Worm (Caenorhabditis elegans) whole organism, L3 larva: ENCODE results near the gene msrp-7.

ENCODE experiments used
- R02D3.7 ChIP-seq: fragments of 150-350 bp; optimal IDR thresholded peaks from 2 replicates; lab custom pipeline; 2014; ENCODE audit warnings: missing biosample characterization, missing genetic modification characterization
- ZK546.5 ChIP-seq: sonication (generic microtip); optimal IDR thresholded peaks from 2 replicates; lab custom pipeline; 2017; ENCODE audit warnings: missing biosample characterization, missing genetic modification characterization
- aly-2 ChIP-seq: fragments of 150-350 bp; optimal IDR thresholded peaks from 2 replicates; lab custom pipeline; 2014; ENCODE audit warnings: missing biosample characterization, missing genetic modification characterization
- ceh-16 ChIP-seq: sonication (generic microtip); optimal IDR thresholded peaks from 2 replicates; lab custom pipeline; 2017; ENCODE audit warnings: missing biosample characterization, missing genetic modification characterization
- ceh-28 ChIP-seq: fragments of 150-350 bp; optimal IDR thresholded peaks from 2 replicates; lab custom pipeline; 2014; ENCODE audit warnings: missing biosample characterization, missing genetic modification reagents, missing genetic modification characterization
- ceh-82 ChIP-seq: fragments of 150-350 bp; optimal IDR thresholded peaks from 2 replicates; lab custom pipeline; 2014; ENCODE audit warnings: missing biosample characterization, missing genetic modification characterization
- ceh-9 ChIP-seq: sonication (generic microtip); optimal IDR thresholded peaks from 2 replicates; lab custom pipeline; 2018; ENCODE audit warnings: missing biosample characterization, missing genetic modification characterization
- egl-27 ChIP-seq: sonication (generic microtip); optimal IDR thresholded peaks from 4 replicates; lab custom pipeline; 2017; ENCODE audit warnings: missing biosample characterization, missing genetic modification reagents, missing genetic modification characterization
- egl-5 ChIP-seq: fragments of 150-350 bp; optimal IDR thresholded peaks from 2 replicates; lab custom pipeline; 2017; ENCODE audit warnings: missing biosample characterization, missing genetic modification reagents, missing genetic modification characterization, inconsistent platforms
- elt-1 ChIP-seq: fragments of 150-350 bp; optimal IDR thresholded peaks from 2 replicates; lab custom pipeline; 2014; ENCODE audit warnings: missing biosample characterization, missing genetic modification characterization
- elt-2 ChIP-seq: sonication (generic microtip); optimal IDR thresholded peaks from 2 replicates; lab custom pipeline; 2016; ENCODE audit warnings: missing genetic modification reagents, mild to moderate bottlenecking, missing genetic modification characterization, missing compliant biosample characterization
- eor-1 ChIP-seq, 2 experiments: fragments of 150-350 bp; optimal IDR thresholded peaks; 2 replicates each; lab custom pipeline; 2014 to 2018; ENCODE audit warnings: missing biosample characterization in 2 of 2, missing genetic modification characterization in 2 of 2
- fkh-10 ChIP-seq: sonication (generic microtip); optimal IDR thresholded peaks from 2 replicates; lab custom pipeline; 2017; ENCODE audit warnings: missing biosample characterization, missing genetic modification reagents, missing genetic modification characterization
- fkh-2 ChIP-seq: fragments of 150-350 bp; optimal IDR thresholded peaks from 2 replicates; lab custom pipeline; 2014; ENCODE audit warnings: missing biosample characterization, missing genetic modification reagents, missing genetic modification characterization
- fos-1 ChIP-seq: fragments of 150-350 bp; optimal IDR thresholded peaks from 2 replicates; lab custom pipeline; 2014; ENCODE audit warnings: missing biosample characterization, missing genetic modification characterization
- hmg-11 ChIP-seq: sonication (generic microtip); optimal IDR thresholded peaks from 2 replicates; lab custom pipeline; 2016; ENCODE audit warnings: missing genetic modification characterization, missing compliant biosample characterization
- jun-1 ChIP-seq: fragments of 150-350 bp; optimal IDR thresholded peaks from 2 replicates; lab custom pipeline; 2014; ENCODE audit warnings: missing biosample characterization, missing genetic modification reagents, missing genetic modification characterization
- lin-15B ChIP-seq: fragments of 150-350 bp; optimal IDR thresholded peaks from 2 replicates; lab custom pipeline; 2014; ENCODE audit warnings: missing biosample characterization, missing genetic modification characterization
- lin-39 ChIP-seq: fragments of 150-350 bp; optimal IDR thresholded peaks from 2 replicates; lab custom pipeline; 2018; ENCODE audit warnings: missing biosample characterization, missing genetic modification reagents, missing genetic modification characterization
- lsy-12 ChIP-seq: sonication (generic microtip); optimal IDR thresholded peaks from 2 replicates; lab custom pipeline; 2016; ENCODE audit warnings: mild to moderate bottlenecking, missing genetic modification characterization, missing compliant biosample characterization
- mdl-1 ChIP-seq: fragments of 150-350 bp; optimal IDR thresholded peaks from 2 replicates; lab custom pipeline; 2014; ENCODE audit warnings: missing biosample characterization, missing genetic modification characterization
- mml-1 ChIP-seq: fragments of 150-350 bp; sonication (generic microtip); optimal IDR thresholded peaks from 3 replicates; lab custom pipeline; 2014; ENCODE audit warnings: missing biosample characterization, missing genetic modification characterization
- nfya-1 ChIP-seq: sonication (generic microtip); optimal IDR thresholded peaks from 2 replicates; lab custom pipeline; 2017; ENCODE audit warnings: missing genetic modification characterization, mild to moderate bottlenecking, missing compliant biosample characterization, antibody characterized with exemption, moderate library complexity; ENCODE audit not compliant: insufficient read depth
- nhr-11 ChIP-seq: fragments of 150-350 bp; optimal IDR thresholded peaks from 2 replicates; lab custom pipeline; 2014; ENCODE audit warnings: missing biosample characterization, missing genetic modification characterization
- nhr-23 ChIP-seq: fragments of 150-350 bp; optimal IDR thresholded peaks from 2 replicates; lab custom pipeline; 2014; ENCODE audit warnings: missing biosample characterization, missing genetic modification reagents, missing genetic modification characterization
- nhr-237 ChIP-seq: fragments of 150-350 bp; optimal IDR thresholded peaks from 2 replicates; lab custom pipeline; 2014; ENCODE audit warnings: missing biosample characterization, missing genetic modification characterization
- nhr-25 ChIP-seq: sonication (generic microtip); optimal IDR thresholded peaks from 2 replicates; lab custom pipeline; 2017; ENCODE audit warnings: missing biosample characterization, missing genetic modification characterization
- nhr-28 ChIP-seq: fragments of 150-350 bp; optimal IDR thresholded peaks from 2 replicates; lab custom pipeline; 2014; ENCODE audit warnings: missing biosample characterization, missing genetic modification characterization
- nhr-43 ChIP-seq: sonication (generic microtip); optimal IDR thresholded peaks from 2 replicates; lab custom pipeline; 2016; ENCODE audit warnings: mild to moderate bottlenecking, missing genetic modification characterization, missing compliant biosample characterization; ENCODE audit not compliant: poor library complexity, severe bottlenecking
- nhr-67 ChIP-seq: fragments of 150-350 bp; optimal IDR thresholded peaks from 2 replicates; lab custom pipeline; 2014; ENCODE audit warnings: missing biosample characterization, missing genetic modification characterization
- nhr-77 ChIP-seq: fragments of 150-350 bp; optimal IDR thresholded peaks from 2 replicates; lab custom pipeline; 2014; ENCODE audit warnings: missing biosample characterization, missing genetic modification characterization
- pha-4 ChIP-seq: fragments of 150-350 bp; optimal IDR thresholded peaks from 2 replicates; lab custom pipeline; 2014; ENCODE audit warnings: missing biosample characterization, missing genetic modification reagents, missing genetic modification characterization
- pqm-1 ChIP-seq: fragments of 150-350 bp; optimal IDR thresholded peaks from 2 replicates; lab custom pipeline; 2017; ENCODE audit warnings: missing biosample characterization, missing genetic modification characterization, inconsistent platforms
- sea-2 ChIP-seq: fragments of 150-350 bp; sonication (generic microtip); optimal IDR thresholded peaks from 4 replicates; lab custom pipeline; 2014; ENCODE audit warnings: missing biosample characterization, missing genetic modification reagents, missing genetic modification characterization
- skn-1 ChIP-seq: fragments of 150-350 bp; optimal IDR thresholded peaks from 2 replicates; lab custom pipeline; 2014; ENCODE audit warnings: missing biosample characterization, missing genetic modification characterization
- snpc-4 ChIP-seq: fragments of 150-350 bp; optimal IDR thresholded peaks from 2 replicates; lab custom pipeline; 2014; ENCODE audit warnings: missing biosample characterization, missing genetic modification characterization
- tbx-2 ChIP-seq: sonication (generic microtip); optimal IDR thresholded peaks from 2 replicates; lab custom pipeline; 2016; ENCODE audit warnings: mild to moderate bottlenecking, missing genetic modification characterization, missing compliant biosample characterization
- unc-62 ChIP-seq: fragments of 150-350 bp; sonication (generic microtip); optimal IDR thresholded peaks from 4 replicates; lab custom pipeline; 2014; ENCODE audit warnings: missing biosample characterization, missing genetic modification reagents, missing genetic modification characterization
- ztf-11 ChIP-seq: fragments of 150-350 bp; optimal IDR thresholded peaks from 2 replicates; lab custom pipeline; 2014; ENCODE audit warnings: missing biosample characterization, missing genetic modification characterization
- ztf-4 ChIP-seq: fragments of 150-350 bp; optimal IDR thresholded peaks from 2 replicates; lab custom pipeline; 2014; ENCODE audit warnings: missing biosample characterization, missing genetic modification characterization

The msrp-7 gene

ce11 chrII:10843527-10843926, 32.7 kb downstream of the msrp-7 start, which contains the start of gene M106.8:
Gene M106.8 (minus strand): TSS chrII:10843627.
- TF ChIP-seq nhr-43 (tag; lab: Kevin White, UChicago), result no peak
- no peak for TF ChIP-seq ZK546.5 (tag; lab: Kevin White, UChicago)
- TF ChIP-seq ceh-9 (tag; lab: Kevin White, UChicago), result no peak
- no peak for TF ChIP-seq pqm-1 (tag; lab: Kevin White, UChicago)
- TF ChIP-seq sea-2, result no peak
- no peak for TF ChIP-seq fos-1 (tag; lab: Kevin White, UChicago)
- no peak for TF ChIP-seq ztf-11 (tag; lab: Kevin White, UChicago)
- TF ChIP-seq nhr-67, result no peak
- TF ChIP-seq elt-1 (tag; lab: Kevin White, UChicago), result no peak
- TF ChIP-seq ceh-82, result no peak
- no peak for TF ChIP-seq ztf-4
- no peak for TF ChIP-seq eor-1 (tag; optimal IDR thresholded peaks at IDR 0.05; lab: Kevin White, UChicago)
- TF ChIP-seq jun-1 (tag; lab: Kevin White, UChicago), result no peak
- TF ChIP-seq nhr-23 (tag; lab: Kevin White, UChicago), result no peak
- no peak for TF ChIP-seq nhr-237

- TF ChIP-seq ceh-16, result no peak
- TF ChIP-seq elt-1 (tag; lab: Kevin White, UChicago), result no peak
- no peak for TF ChIP-seq nhr-28 (tag; lab: Kevin White, UChicago)
- TF ChIP-seq nhr-11 (tag; lab: Kevin White, UChicago), result no peak
- no peak for TF ChIP-seq R02D3.7
- no peak for TF ChIP-seq egl-5 (tag; lab: Kevin White, UChicago)
- no peak for TF ChIP-seq fkh-10
- TF ChIP-seq nhr-77 (tag; lab: Kevin White, UChicago), result no peak
- TF ChIP-seq eor-1 (tag; optimal IDR thresholded peaks at IDR 0.05; lab: Kevin White, UChicago), result no peak
- no peak for TF ChIP-seq nfya-1 (tag; lab: Kevin White, UChicago)
Measured at ce11 chrII:10847057-10847456, 36.3 kb downstream of the msrp-7 start.

- TF ChIP-seq lsy-12 (tag; lab: Kevin White, UChicago) (no peak), pqm-1 (tag; lab: Kevin White, UChicago) (no peak), elt-1 (tag; lab: Kevin White, UChicago) (no peak), jun-1 (tag; lab: Kevin White, UChicago) (no peak), mml-1 (tag; lab: Kevin White, UChicago) (no peak), hmg-11 (tag; lab: Kevin White, UChicago) (no peak), tbx-2 (tag; lab: Kevin White, UChicago) (no peak), nhr-25 (tag; lab: Kevin White, UChicago) (no peak), ceh-16 (no peak), nhr-11 (tag; lab: Kevin White, UChicago) (no peak), aly-2 (no peak), nhr-43 (tag; lab: Kevin White, UChicago) (no peak), snpc-4 (tag; lab: Kevin White, UChicago) (no peak), fkh-2 (tag; lab: Kevin White, UChicago) (no peak), egl-5 (tag; lab: Kevin White, UChicago) (no peak), mdl-1 (tag; lab: Kevin White, UChicago) (no peak)
Measured at ce11 chrII:10849903-10850302, 39.1 kb downstream of the msrp-7 start, which contains the start of gene M106.2. Gene M106.2 (minus strand): TSS chrII:10850003.

- peak; percentile 80 for TF ChIP-seq nfya-1 (tag; lab: Kevin White, UChicago)
- TF ChIP-seq pha-4 (tag; lab: Kevin White, UChicago), result peak; percentile 86
- no peak for TF ChIP-seq nhr-28 (tag; lab: Kevin White, UChicago)
- peak; percentile 62 for TF ChIP-seq ceh-28 (tag; lab: Kevin White, UChicago)
- TF ChIP-seq ceh-16, result no peak
- peak; percentile 53 for TF ChIP-seq egl-27 (tag; lab: Kevin White, UChicago)
- TF ChIP-seq skn-1 (tag; lab: Kevin White, UChicago), result peak; percentile 51
- TF ChIP-seq mdl-1 (tag; lab: Kevin White, UChicago), result peak; percentile 42
- TF ChIP-seq elt-1 (tag; lab: Kevin White, UChicago), result peak; percentile 43
- no peak for TF ChIP-seq sea-2
- TF ChIP-seq pqm-1 (tag; lab: Kevin White, UChicago), result peak; percentile 60
- no peak for TF ChIP-seq nhr-67
- peak; percentile 10 for TF ChIP-seq tbx-2 (tag; lab: Kevin White, UChicago)
- TF ChIP-seq eor-1 (tag; optimal IDR thresholded peaks at IDR 0.05; lab: Kevin White, UChicago), result no peak
- TF ChIP-seq fos-1 (tag; lab: Kevin White, UChicago), result no peak
- TF ChIP-seq jun-1 (tag; lab: Kevin White, UChicago), result peak; percentile 67
- TF ChIP-seq egl-5 (tag; lab: Kevin White, UChicago), result peak; percentile 77
- peak; percentile 19 for TF ChIP-seq lsy-12 (tag; lab: Kevin White, UChicago)
- TF ChIP-seq lin-15B (tag; lab: Kevin White, UChicago), result peak; percentile 24
- peak; percentile 76 for TF ChIP-seq lin-39 (tag; lab: Kevin White, UChicago)
- peak; percentile 70 for TF ChIP-seq nhr-23 (tag; lab: Kevin White, UChicago)
- peak; percentile 74 for TF ChIP-seq nhr-43 (tag; lab: Kevin White, UChicago)
- peak; percentile 98 for TF ChIP-seq unc-62
- peak; percentile 20 for TF ChIP-seq R02D3.7
- peak; percentile 83 for TF ChIP-seq elt-2 (tag; lab: Kevin White, UChicago)
- TF ChIP-seq nhr-25 (tag; lab: Kevin White, UChicago), result peak; percentile 92
- TF ChIP-seq ztf-4, result peak; percentile 24
- peak; percentile 34 for TF ChIP-seq snpc-4 (tag; lab: Kevin White, UChicago)
- TF ChIP-seq hmg-11 (tag; lab: Kevin White, UChicago), result peak; percentile 64
- TF ChIP-seq, all 47 proteins: peak for 23
Measured at ce11 chrII:10851110-10851509, 40.3 kb downstream of the msrp-7 start.
